Worm (Caenorhabditis elegans): ENCODE data around the gene cul-3.
"Not testable (repeated sequence)": the region's sequence is repeated elsewhere in the genome, so short reads cannot be mapped to it uniquely, and the experiment has no call there.

The cul-3 gene

ce11 chrV:201300-201699 is 24.1 kb downstream of the cul-3 start, which contains the start of gene trpp-1:
Gene trpp-1, plus strand, starts transcription at chrV:201600.
- TF ChIP-seq pros-1 (tag; optimal IDR thresholded peaks at IDR 0.05) (no peak), pha-4 (tag; optimal IDR thresholded peaks at IDR 0.05) (no peak), tbx-7 (tag; optimal IDR thresholded peaks at IDR 0.05) (no peak)

ce11 chrV:203855-204432 is 26.7 kb downstream of the cul-3 start, which contains the start of gene lec-12:
Gene lec-12, plus strand, starts transcription at chrV:204382.
- TF ChIP-seq sox-2 (GFP tag; IDR thresholded peaks at IDR 0.05) = no peak
- TF ChIP-seq elt-2 (tag; optimal IDR thresholded peaks at IDR 0.05) = no peak
- TF ChIP-seq pax-1 (tag; optimal IDR thresholded peaks at IDR 0.05) = no peak
- no peak for TF ChIP-seq nfya-1 (tag; optimal IDR thresholded peaks at IDR 0.05)
- TF ChIP-seq ceh-45 (GFP tag; IDR thresholded peaks at IDR 0.05) = no peak
- no peak for TF ChIP-seq che-1 (tag; optimal IDR thresholded peaks at IDR 0.05)
- TF ChIP-seq ref-2 (tag; optimal IDR thresholded peaks at IDR 0.05) = no peak
- no peak for TF ChIP-seq lim-6 (tag; optimal IDR thresholded peaks at IDR 0.05)
- no peak for TF ChIP-seq unc-55 (GFP tag; optimal IDR thresholded peaks at IDR 0.05)
- no peak for TF ChIP-seq syd-9 (tag; optimal IDR thresholded peaks at IDR 0.05)

- TF ChIP-seq F13H6.1 (tag; optimal IDR thresholded peaks at IDR 0.05) (no peak), nfya-1 (tag; optimal IDR thresholded peaks at IDR 0.05) (peak; percentile 86)
Measured at ce11 chrV:206814-207213, 29.6 kb downstream of the cul-3 start.

- no peak for TF ChIP-seq ztf-16 (tag; optimal IDR thresholded peaks at IDR 0.05)
- no peak for TF ChIP-seq ceh-6 (GFP tag; optimal IDR thresholded peaks at IDR 0.05)
- TF ChIP-seq ceh-9 (tag; optimal IDR thresholded peaks at IDR 0.05) = no peak
- no peak for TF ChIP-seq ceh-18 (tag; optimal IDR thresholded peaks at IDR 0.05)
- no peak for TF ChIP-seq rnt-1 (tag; optimal IDR thresholded peaks at IDR 0.05)
- TF ChIP-seq dmd-4 (tag; optimal IDR thresholded peaks at IDR 0.05; ENCODE audit: borderline replicate concordance) = no peak
- no peak for TF ChIP-seq F13H6.1 (tag; optimal IDR thresholded peaks at IDR 0.05)
- TF ChIP-seq ama-1 (optimal IDR thresholded peaks at IDR 0.05) = no peak
- TF ChIP-seq ceh-2 (tag; optimal IDR thresholded peaks at IDR 0.05) = no peak
- no peak for TF ChIP-seq T23F11.4 (GFP tag; optimal IDR thresholded peaks at IDR 0.05)
- no peak for TF ChIP-seq che-1 (tag; optimal IDR thresholded peaks at IDR 0.05)
- no peak for TF ChIP-seq hlh-6 (tag; optimal IDR thresholded peaks at IDR 0.05)
- TF ChIP-seq pha-4 (tag; optimal IDR thresholded peaks at IDR 0.05) = no peak
- no peak for TF ChIP-seq ceh-24 (tag; optimal IDR thresholded peaks at IDR 0.05)
- TF ChIP-seq K02D7.2 (tag; optimal IDR thresholded peaks at IDR 0.05) = no peak
- no peak for TF ChIP-seq pat-9 (tag; optimal IDR thresholded peaks at IDR 0.05)
- no peak for TF ChIP-seq nfya-1 (tag; optimal IDR thresholded peaks at IDR 0.05)
Measured at ce11 chrV:211388-212168, 34.4 kb downstream of the cul-3 start.

- not testable (repeated sequence) for TF ChIP-seq fkh-6, C08G9.2, ceh-18 (tag; optimal IDR thresholded peaks at IDR 0.05)
Measured at ce11 chrV:212687-213086, 35.5 kb downstream of the cul-3 start, which contains the start of gene DC2.5. Gene DC2.5, minus strand, starts transcription at chrV:212787.

ce11 chrV:215697-216096 is 38.5 kb downstream of the cul-3 start:
- TF ChIP-seq ceh-45 (GFP tag; IDR thresholded peaks at IDR 0.05) (no peak), dmd-4 (tag; optimal IDR thresholded peaks at IDR 0.05; ENCODE audit: borderline replicate concordance) (no peak), sdc-2 (tag; optimal IDR thresholded peaks at IDR 0.05) (no peak), Y22D7AL.16 (tag; optimal IDR thresholded peaks at IDR 0.05) (no peak), ceh-24 (tag; optimal IDR thresholded peaks at IDR 0.05) (no peak), pros-1 (tag; optimal IDR thresholded peaks at IDR 0.05) (no peak), ahr-1 (tag; optimal IDR thresholded peaks at IDR 0.05) (no peak), gmeb-2 (tag; optimal IDR thresholded peaks at IDR 0.05) (no peak), fkh-10 (GFP tag; optimal IDR thresholded peaks at IDR 0.05) (no peak), ama-1 (optimal IDR thresholded peaks at IDR 0.05) (no peak), elt-2 (tag; optimal IDR thresholded peaks at IDR 0.05) (no peak), mec-3 (tag; optimal IDR thresholded peaks at IDR 0.05; ENCODE audit: borderline replicate concordance) (no peak), K09A11.1 (tag; optimal IDR thresholded peaks at IDR 0.05; ENCODE audit: insufficient read depth) (no peak), sox-4 (tag; optimal IDR thresholded peaks at IDR 0.05) (no peak), fax-1 (tag; optimal IDR thresholded peaks at IDR 0.05) (no peak), ceh-6 (GFP tag; optimal IDR thresholded peaks at IDR 0.05) (no peak), zip-5 (tag; optimal IDR thresholded peaks at IDR 0.05) (no peak), T23F11.4 (GFP tag; optimal IDR thresholded peaks at IDR 0.05) (no peak)
